Fruit fly (Drosophila melanogaster) whole organism, embryonic: ENCODE data around the gene CG31287.

Source experiments
- B-H2 ChIP-seq: fragments of 200-800 bp; sonication (Bioruptor generic); optimal IDR thresholded peaks from 2 replicates; lab custom pipeline; 2018; ENCODE audit warnings: missing biosample characterization, mild to moderate bottlenecking, missing genetic modification characterization
- CG1024 ChIP-seq: fragments of 200-800 bp; sonication (Bioruptor generic); IDR thresholded peaks from 2 replicates; pipeline ENCODE4 v1.3.6; 2022; ENCODE audit warnings: missing biosample characterization, missing genetic modification characterization
- CG11723 ChIP-seq: fragments of 200-800 bp; sonication (Bioruptor generic); optimal IDR thresholded peaks from 2 replicates; lab custom pipeline; 2017; ENCODE audit warnings: missing biosample characterization, mild to moderate bottlenecking, missing genetic modification characterization
- CG12155 ChIP-seq: fragments of 200-800 bp; sonication (Bioruptor generic); optimal IDR thresholded peaks from 3 replicates; lab custom pipeline; 2016; ENCODE audit warnings: missing biosample characterization, missing genetic modification characterization
- CG12236 ChIP-seq: fragments of 200-800 bp; sonication (Bioruptor generic); optimal IDR thresholded peaks from 2 replicates; lab custom pipeline; 2016; ENCODE audit warnings: missing biosample characterization, missing genetic modification characterization
- CG12391 ChIP-seq: fragments of 200-800 bp; sonication (Bioruptor generic); optimal IDR thresholded peaks from 3 replicates; lab custom pipeline; 2018; ENCODE audit warnings: missing biosample characterization, mild to moderate bottlenecking, missing genetic modification characterization, moderate library complexity
- CG15696 ChIP-seq: fragments of 200-800 bp; sonication (Bioruptor generic); optimal IDR thresholded peaks from 2 replicates; lab custom pipeline; 2019; ENCODE audit warnings: missing biosample characterization, mild to moderate bottlenecking, missing genetic modification characterization, moderate library complexity
- CG1603 ChIP-seq: fragments of 200-800 bp; sonication (Bioruptor generic); optimal IDR thresholded peaks from 2 replicates; lab custom pipeline; 2019; ENCODE audit warnings: missing biosample characterization, mild to moderate bottlenecking, missing genetic modification characterization, moderate library complexity
- CG16815 ChIP-seq: fragments of 200-800 bp; sonication (Bioruptor generic); optimal IDR thresholded peaks from 3 replicates; lab custom pipeline; 2017; ENCODE audit warnings: missing biosample characterization, mild to moderate bottlenecking, missing genetic modification characterization
- CG17385 ChIP-seq: fragments of 200-800 bp; sonication (Bioruptor generic); optimal IDR thresholded peaks from 3 replicates; lab custom pipeline; 2018; ENCODE audit warnings: missing biosample characterization, mild to moderate bottlenecking, missing genetic modification characterization
- CG17912 ChIP-seq: fragments of 200-800 bp; sonication (Bioruptor generic); optimal IDR thresholded peaks from 2 replicates; lab custom pipeline; 2018; ENCODE audit warnings: missing biosample characterization, mild to moderate bottlenecking, missing genetic modification characterization
- CG2120 ChIP-seq: fragments of 200-800 bp; sonication (Bioruptor generic); optimal IDR thresholded peaks from 3 replicates; lab custom pipeline; 2016; ENCODE audit warnings: missing biosample characterization, missing genetic modification characterization
- CG32772 ChIP-seq: fragments of 200-800 bp; sonication (Bioruptor generic); IDR thresholded peaks from 2 replicates; pipeline ENCODE4 v1.3.6; 2022; ENCODE audit warnings: missing biosample characterization, missing genetic modification characterization
- CG33557 ChIP-seq: fragments of 200-800 bp; sonication (Bioruptor generic); optimal IDR thresholded peaks from 2 replicates; lab custom pipeline; 2019; ENCODE audit warnings: missing biosample characterization, mild to moderate bottlenecking, missing genetic modification characterization, moderate library complexity
- CG4730 ChIP-seq: fragments of 200-800 bp; sonication (Bioruptor generic); IDR thresholded peaks from 2 replicates; pipeline ENCODE4 v1.3.6; 2022; ENCODE audit warnings: missing biosample characterization, missing genetic modification characterization
- CG6654 ChIP-seq: fragments of 200-800 bp; sonication (Bioruptor generic); optimal IDR thresholded peaks from 2 replicates; lab custom pipeline; 2017; ENCODE audit warnings: missing biosample characterization, mild to moderate bottlenecking, missing genetic modification characterization
- CG6765 ChIP-seq: fragments of 200-800 bp; sonication (Bioruptor generic); optimal IDR thresholded peaks from 3 replicates; lab custom pipeline; 2017; ENCODE audit warnings: missing biosample characterization, mild to moderate bottlenecking, missing genetic modification characterization
- CG7786 ChIP-seq: fragments of 200-800 bp; sonication (Bioruptor generic); optimal IDR thresholded peaks from 2 replicates; lab custom pipeline; 2016; ENCODE audit warnings: missing biosample characterization, missing genetic modification characterization
- CG7839 ChIP-seq: fragments of 200-800 bp; sonication (Bioruptor generic); optimal IDR thresholded peaks from 3 replicates; lab custom pipeline; 2018; ENCODE audit warnings: missing biosample characterization, mild to moderate bottlenecking, missing genetic modification characterization, moderate library complexity
- CG9817 ChIP-seq: fragments of 200-800 bp; sonication (Bioruptor generic); optimal IDR thresholded peaks from 2 replicates; lab custom pipeline; 2018; ENCODE audit warnings: missing biosample characterization, mild to moderate bottlenecking, missing genetic modification characterization, moderate library complexity
- Camta ChIP-seq: fragments of 200-800 bp; sonication (Bioruptor generic); optimal IDR thresholded peaks from 2 replicates; lab custom pipeline; 2016; ENCODE audit warnings: missing biosample characterization, missing genetic modification characterization
- Dip3 ChIP-seq: fragments of 200-800 bp; sonication (Bioruptor generic); optimal IDR thresholded peaks from 3 replicates; lab custom pipeline; 2016; ENCODE audit warnings: missing biosample characterization, missing genetic modification characterization
- Dref ChIP-seq: fragments of 200-800 bp; sonication (Bioruptor generic); IDR thresholded peaks from 2 replicates; pipeline ENCODE4 v1.3.6; 2022; ENCODE audit warnings: missing biosample characterization, missing genetic modification characterization
- Gsc ChIP-seq: fragments of 200-800 bp; sonication (Bioruptor generic); IDR thresholded peaks from 2 replicates; pipeline ENCODE4 v1.3.6; 2022; ENCODE audit warnings: missing biosample characterization, missing genetic modification characterization
- H2.0 ChIP-seq: fragments of 200-800 bp; sonication (Bioruptor generic); IDR thresholded peaks from 2 replicates; pipeline ENCODE4 v1.3.6; 2022; ENCODE audit warnings: missing biosample characterization, missing genetic modification characterization
- Hr78 ChIP-seq, 2 experiments: fragments of 200-800 bp in 1 of 2; fragments of >200 bp in 1 of 2; sonication (Bioruptor generic) in 1 of 2; optimal IDR thresholded peaks; 2 replicates each; lab custom pipeline; 2017 to 2019; ENCODE audit warnings: missing biosample characterization in 2 of 2, missing genetic modification characterization in 2 of 2, mild to moderate bottlenecking in 1 of 2, moderate library complexity in 1 of 2
- Stat92E ChIP-seq, 3 experiments: fragments of >200 bp in 2 of 3; fragments of 200-800 bp in 1 of 3; sonication (Bioruptor generic) in 1 of 3; optimal IDR thresholded peaks; 2 replicates each; lab custom pipeline; 2017 to 2019; ENCODE audit warnings: missing biosample characterization in 3 of 3, missing genetic modification characterization in 3 of 3, mild to moderate bottlenecking in 1 of 3, moderate library complexity in 1 of 3
- ab ChIP-seq: fragments of 200-800 bp; sonication (Bioruptor generic); optimal IDR thresholded peaks from 2 replicates; lab custom pipeline; 2016; ENCODE audit warnings: missing biosample characterization, missing genetic modification characterization
- caup ChIP-seq: fragments of 200-800 bp; sonication (Bioruptor generic); optimal IDR thresholded peaks from 3 replicates; lab custom pipeline; 2017; ENCODE audit warnings: missing biosample characterization, mild to moderate bottlenecking, missing genetic modification characterization, moderate library complexity; ENCODE audit not compliant: severe bottlenecking
- chif ChIP-seq, 2 experiments: fragments of 200-800 bp; sonication (Bioruptor generic); optimal IDR thresholded peaks; 3 replicates each; lab custom pipeline; 2016; ENCODE audit warnings: missing biosample characterization in 2 of 2, missing genetic modification characterization in 2 of 2
- chn ChIP-seq: fragments of 200-800 bp; sonication (Bioruptor generic); optimal IDR thresholded peaks from 2 replicates; lab custom pipeline; 2016; ENCODE audit warnings: missing biosample characterization, missing genetic modification characterization
- ci ChIP-seq: fragments of 200-800 bp; sonication (Bioruptor generic); IDR thresholded peaks from 3 replicates; pipeline ENCODE4 v1.3.6; 2022; ENCODE audit warnings: missing biosample characterization, missing genetic modification characterization
- crp ChIP-seq, 2 experiments: fragments of 200-800 bp; sonication (Bioruptor generic); optimal IDR thresholded peaks; 2 replicates in 1 of 2; 3 replicates in 1 of 2; lab custom pipeline; 2017; ENCODE audit warnings: missing biosample characterization in 2 of 2, missing genetic modification characterization in 2 of 2, mild to moderate bottlenecking in 1 of 2, moderate library complexity in 1 of 2
- dan ChIP-seq: fragments of 200-800 bp; sonication (Bioruptor generic); IDR thresholded peaks from 2 replicates; pipeline ENCODE4 v1.3.6; 2022; ENCODE audit warnings: missing biosample characterization, missing genetic modification characterization
- hkb ChIP-seq, 2 experiments: fragments of 200-800 bp in 1 of 2; fragments of >200 bp in 1 of 2; sonication (Bioruptor generic) in 1 of 2; IDR thresholded peaks in 1 of 2; optimal IDR thresholded peaks in 1 of 2; 2 replicates each; pipeline versions ENCODE4 v1.3.6 to Lab custom; 2017 to 2022; ENCODE audit warnings: missing biosample characterization in 1 of 2, missing genetic modification characterization in 1 of 2
- kah ChIP-seq: fragments of 200-800 bp; sonication (Bioruptor generic); optimal IDR thresholded peaks from 2 replicates; lab custom pipeline; 2018; ENCODE audit warnings: missing biosample characterization, mild to moderate bottlenecking, missing genetic modification characterization
- lilli ChIP-seq: fragments of 200-800 bp; sonication (Bioruptor generic); optimal IDR thresholded peaks from 3 replicates; lab custom pipeline; 2016; ENCODE audit warnings: missing biosample characterization, missing genetic modification characterization
- lov ChIP-seq, 2 experiments: fragments of 200-800 bp in 1 of 2; fragments of >200 bp in 1 of 2; sonication (Bioruptor generic) in 1 of 2; IDR thresholded peaks in 1 of 2; optimal IDR thresholded peaks in 1 of 2; 2 replicates in 1 of 2; 3 replicates in 1 of 2; pipeline versions ENCODE4 v1.3.6 to Lab custom; 2017 to 2022; ENCODE audit warnings: missing biosample characterization in 1 of 2, missing genetic modification characterization in 1 of 2
- maf-S ChIP-seq: fragments of 200-800 bp; sonication (Bioruptor generic); optimal IDR thresholded peaks from 2 replicates; lab custom pipeline; 2016; ENCODE audit warnings: missing biosample characterization, missing genetic modification characterization
- mirr ChIP-seq: fragments of 200-800 bp; sonication (Bioruptor generic); optimal IDR thresholded peaks from 3 replicates; lab custom pipeline; 2018; ENCODE audit warnings: missing biosample characterization, mild to moderate bottlenecking, missing genetic modification characterization
- odd ChIP-seq: fragments of 200-800 bp; sonication (Bioruptor generic); optimal IDR thresholded peaks from 2 replicates; lab custom pipeline; 2017; ENCODE audit warnings: missing biosample characterization, mild to moderate bottlenecking, missing genetic modification characterization
- pho ChIP-seq: fragments of 200-800 bp; sonication (Bioruptor generic); optimal IDR thresholded peaks from 2 replicates; lab custom pipeline; 2016; ENCODE audit warnings: missing biosample characterization, missing genetic modification characterization
- psq ChIP-seq: fragments of 200-800 bp; sonication (Bioruptor generic); optimal IDR thresholded peaks from 2 replicates; lab custom pipeline; 2017; ENCODE audit warnings: missing biosample characterization, missing genetic modification characterization
- schlank ChIP-seq: fragments of 200-800 bp; sonication (Bioruptor generic); optimal IDR thresholded peaks from 2 replicates; lab custom pipeline; 2018; ENCODE audit warnings: missing biosample characterization, mild to moderate bottlenecking, missing genetic modification characterization
- ssp ChIP-seq: fragments of 200-800 bp; sonication (Bioruptor generic); IDR thresholded peaks from 2 replicates; pipeline ENCODE4 v1.3.6; 2022; ENCODE audit warnings: missing biosample characterization, missing genetic modification characterization
- tx ChIP-seq: fragments of 200-800 bp; sonication (Bioruptor generic); optimal IDR thresholded peaks from 2 replicates; lab custom pipeline; 2016; ENCODE audit warnings: missing biosample characterization, missing genetic modification characterization
- wek ChIP-seq: fragments of 200-800 bp; sonication (Bioruptor generic); optimal IDR thresholded peaks from 3 replicates; lab custom pipeline; 2018; ENCODE audit warnings: missing biosample characterization, mild to moderate bottlenecking, missing genetic modification characterization, moderate library complexity

CG31287 gene

DNA sequence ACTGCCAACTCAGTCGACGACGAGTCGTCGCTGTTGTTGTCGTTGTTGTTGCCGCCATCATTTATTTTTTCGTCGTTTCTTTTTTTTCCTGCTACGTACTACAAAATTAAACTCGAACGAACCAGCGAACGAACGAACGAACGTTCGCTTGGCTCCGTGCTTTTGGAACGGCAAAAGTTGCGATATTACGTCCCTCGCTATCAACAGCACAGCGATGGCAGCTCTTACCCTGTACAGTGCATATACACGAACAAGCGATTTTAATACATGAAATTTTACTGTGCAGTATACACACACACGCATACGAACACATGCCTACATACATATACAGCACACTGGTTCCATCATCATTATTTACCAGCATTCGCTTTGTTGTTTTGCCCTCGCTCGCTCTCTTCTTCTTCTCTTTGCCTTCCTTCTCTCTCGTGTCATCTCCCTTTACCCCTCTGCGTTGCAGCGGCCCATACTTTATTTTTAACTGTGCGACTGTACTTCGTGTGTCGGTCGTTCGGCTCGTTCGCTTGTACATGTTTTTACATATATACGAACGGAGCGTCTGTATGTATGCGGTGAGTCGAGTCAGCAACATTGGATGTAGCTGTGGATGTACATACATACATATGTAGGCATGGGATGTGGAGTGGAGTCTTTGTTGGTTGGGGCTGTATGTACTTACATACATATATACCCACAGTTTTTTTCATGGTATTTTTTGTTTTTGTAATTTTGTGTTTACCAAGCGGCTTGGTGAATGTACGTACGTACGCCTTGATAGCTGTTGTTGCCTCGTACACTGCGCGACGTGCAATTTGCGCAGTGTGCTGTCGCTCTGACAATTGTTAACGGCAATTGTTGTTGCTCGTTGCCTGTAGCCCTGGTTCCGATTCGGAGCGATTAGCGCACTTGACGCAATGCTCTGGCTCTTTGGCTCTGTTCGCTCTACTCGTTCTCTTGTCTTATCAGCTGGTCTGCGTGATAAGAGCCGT, 47.0 kb downstream of the CG31287 start (continued):
- TF ChIP-seq crp (GFP tag; optimal IDR thresholded peaks at IDR 0.05; lab: Kevin White, UChicago) (peak in 1 of 2 experiments; percentile 6), ssp (no peak), lov (optimal IDR thresholded peaks at IDR 0.05; lab: Kevin White, UChicago) (no peak), lov (GFP tag; IDR thresholded peaks at IDR 0.05; lab: Robert Waterston, UW) (no peak), psq (peak; percentile 81), CG7839 (tag; lab: Kevin White, UChicago) (peak; percentile 27), CG11723 (GFP tag; lab: Kevin White, UChicago) (peak; percentile 29), CG32772 (no peak), B-H2 (GFP tag; lab: Kevin White, UChicago) (peak; percentile 79), Hr78 (GFP tag; optimal IDR thresholded peaks at IDR 0.05; lab: Kevin White, UChicago) (peak in 1 of 2 experiments; percentile 74), mirr (GFP tag; lab: Kevin White, UChicago) (peak; percentile 94), hkb (optimal IDR thresholded peaks at IDR 0.05; lab: Kevin White, UChicago) (no peak), hkb (GFP tag; IDR thresholded peaks at IDR 0.05; lab: Robert Waterston, UW) (no peak), CG1024 (GFP tag; lab: Robert Waterston, UW) (no peak), schlank (peak; percentile 27), CG17385 (GFP tag; lab: Kevin White, UChicago) (peak; percentile 99), lilli (GFP tag; lab: Kevin White, UChicago) (peak; percentile 51), CG12236 (GFP tag; lab: Kevin White, UChicago) (no peak), CG2120 (GFP tag; lab: Kevin White, UChicago) (peak; percentile 63), maf-S (GFP tag; lab: Kevin White, UChicago) (peak; percentile 37), CG6765 (peak; percentile 66), CG17912 (peak; percentile 73), CG1603 (tag; lab: Kevin White, UChicago) (peak; percentile 27), Stat92E (GFP tag; optimal IDR thresholded peaks at IDR 0.05; lab: Kevin White, UChicago) (peak in 1 of 3 experiments; percentile 60), CG12391 (tag; lab: Kevin White, UChicago) (peak; percentile 30), odd (GFP tag; lab: Kevin White, UChicago) (no peak), wek (peak; percentile 41), CG9817 (tag; lab: Kevin White, UChicago) (peak; percentile 39), tx (GFP tag; lab: Kevin White, UChicago) (peak; percentile 9), chif (GFP tag; optimal IDR thresholded peaks at IDR 0.05; lab: Kevin White, UChicago) (no peak), dan (no peak), caup (GFP tag; lab: Kevin White, UChicago) (peak; percentile 50), Gsc (GFP tag; lab: Robert Waterston, UW) (no peak), chn (GFP tag; lab: Kevin White, UChicago) (peak; percentile 51), CG12155 (peak; percentile 80), CG6654 (GFP tag; lab: Kevin White, UChicago) (no peak), H2.0 (GFP tag; lab: Robert Waterston, UW) (no peak), Camta (no peak), CG33557 (GFP tag; lab: Kevin White, UChicago) (peak; percentile 34), CG16815 (no peak), CG4730 (GFP tag; lab: Robert Waterston, UW) (no peak), Dip3 (GFP tag; lab: Kevin White, UChicago) (peak; percentile 21), kah (no peak), pho (GFP tag; lab: Kevin White, UChicago) (no peak), ab (GFP tag; lab: Kevin White, UChicago) (peak; percentile 82), ci (GFP tag; lab: Robert Waterston, UW) (no peak), CG7786 (GFP tag; lab: Kevin White, UChicago) (peak; percentile 13), CG15696 (tag; lab: Kevin White, UChicago) (peak; percentile 3), Dref (GFP tag; lab: Robert Waterston, UW) (no peak)
